Fruit fly (Drosophila melanogaster) whole organism, embryonic: Measurements from ENCODE around the gene Rh5.
A peak's percentile ranks its signal among the peaks of the same experiment; 100 is the strongest.
"Not testable (repeated sequence)": the region's sequence is repeated elsewhere in the genome, so short reads cannot be mapped to it uniquely, and the experiment has no call there.

Experiments used
- Atf3 ChIP-seq: fragments of 200-800 bp; sonication (Bioruptor generic); optimal IDR thresholded peaks from 3 replicates; lab custom pipeline; 2016; ENCODE audit warnings: missing biosample characterization, missing genetic modification characterization
- Atf6 ChIP-seq: fragments of 200-800 bp; sonication (Bioruptor generic); IDR thresholded peaks from 2 replicates; pipeline ENCODE4 v1.3.6; 2022; ENCODE audit warnings: missing biosample characterization, missing genetic modification characterization
- Blimp-1 ChIP-seq: fragments of 200-800 bp; sonication (Bioruptor generic); optimal IDR thresholded peaks from 3 replicates; lab custom pipeline; 2018; ENCODE audit warnings: missing biosample characterization, missing genetic modification characterization, mild to moderate bottlenecking, moderate library complexity, missing genetic modification reagents
- CG10267 ChIP-seq: fragments of 200-800 bp; sonication (Bioruptor generic); optimal IDR thresholded peaks from 2 replicates; lab custom pipeline; 2018; ENCODE audit warnings: missing biosample characterization, mild to moderate bottlenecking, missing genetic modification characterization, moderate library complexity
- CG11695 ChIP-seq: fragments of 200-800 bp; sonication (Bioruptor generic); IDR thresholded peaks from 3 replicates; pipeline ENCODE4 v1.3.6; 2022; ENCODE audit warnings: missing biosample characterization, missing genetic modification characterization
- CG14965 ChIP-seq: fragments of 200-800 bp; sonication (Bioruptor generic); optimal IDR thresholded peaks from 2 replicates; lab custom pipeline; 2016; ENCODE audit warnings: missing biosample characterization, missing genetic modification characterization, borderline replicate concordance
- CG15073 ChIP-seq: fragments of 200-800 bp; sonication (Bioruptor generic); optimal IDR thresholded peaks from 2 replicates; lab custom pipeline; 2016; ENCODE audit warnings: missing biosample characterization, missing genetic modification characterization
- CG1529 ChIP-seq: fragments of 200-800 bp; sonication (Bioruptor generic); optimal IDR thresholded peaks from 3 replicates; lab custom pipeline; 2018; ENCODE audit warnings: missing biosample characterization, missing genetic modification characterization
- CG17385 ChIP-seq: fragments of 200-800 bp; sonication (Bioruptor generic); optimal IDR thresholded peaks from 3 replicates; lab custom pipeline; 2018; ENCODE audit warnings: missing biosample characterization, mild to moderate bottlenecking, missing genetic modification characterization
- CG2116 ChIP-seq: fragments of 200-800 bp; sonication (Bioruptor generic); optimal IDR thresholded peaks from 3 replicates; lab custom pipeline; 2018; ENCODE audit warnings: missing biosample characterization, mild to moderate bottlenecking, missing genetic modification characterization
- CG2712 ChIP-seq: fragments of 200-800 bp; optimal IDR thresholded peaks from 3 replicates; lab custom pipeline; 2019; ENCODE audit warnings: missing biosample characterization, mild to moderate bottlenecking, missing genetic modification characterization, moderate library complexity
- CG3163 ChIP-seq: fragments of 200-800 bp; sonication (Bioruptor generic); optimal IDR thresholded peaks from 3 replicates; lab custom pipeline; 2016; ENCODE audit warnings: missing biosample characterization, missing genetic modification characterization
- CG34376 ChIP-seq: fragments of 200-800 bp; sonication (Bioruptor generic); optimal IDR thresholded peaks from 2 replicates; lab custom pipeline; 2018; ENCODE audit warnings: missing biosample characterization, mild to moderate bottlenecking, missing genetic modification characterization
- CG3726 ChIP-seq: fragments of 200-800 bp; sonication (Bioruptor generic); IDR thresholded peaks from 3 replicates; pipeline ENCODE4, ENCODE4 v1.3.6; 2022; ENCODE audit warnings: missing biosample characterization, missing genetic modification characterization
- CG3838 ChIP-seq: fragments of 200-800 bp; sonication (Bioruptor generic); optimal IDR thresholded peaks from 3 replicates; lab custom pipeline; 2016; ENCODE audit warnings: missing biosample characterization, missing genetic modification characterization
- CG6175 ChIP-seq: fragments of 200-800 bp; sonication (Bioruptor generic); IDR thresholded peaks from 3 replicates; pipeline ENCODE4 v1.3.6; 2022; ENCODE audit warnings: missing biosample characterization, missing genetic modification characterization
- CG8290 ChIP-seq, 3 experiments: fragments of 200-800 bp; sonication (Bioruptor generic); optimal IDR thresholded peaks; 2 replicates each; lab custom pipeline; 2016 to 2019; ENCODE audit warnings: missing biosample characterization in 3 of 3, missing genetic modification characterization in 3 of 3, mild to moderate bottlenecking in 2 of 3, moderate library complexity in 1 of 3
- CG9797 ChIP-seq: fragments of 200-800 bp; sonication (Bioruptor generic); optimal IDR thresholded peaks from 3 replicates; lab custom pipeline; 2018; ENCODE audit warnings: missing biosample characterization, mild to moderate bottlenecking, missing genetic modification characterization
- CG9817 ChIP-seq: fragments of 200-800 bp; sonication (Bioruptor generic); optimal IDR thresholded peaks from 2 replicates; lab custom pipeline; 2018; ENCODE audit warnings: missing biosample characterization, mild to moderate bottlenecking, missing genetic modification characterization, moderate library complexity
- D19A ChIP-seq: fragments of 200-800 bp; optimal IDR thresholded peaks from 3 replicates; lab custom pipeline; 2019; ENCODE audit warnings: missing biosample characterization, mild to moderate bottlenecking, missing genetic modification characterization, moderate library complexity
- Deaf1 ChIP-seq: fragments of 200-800 bp; optimal IDR thresholded peaks from 3 replicates; lab custom pipeline; 2019; ENCODE audit warnings: missing biosample characterization, mild to moderate bottlenecking, missing genetic modification characterization, moderate library complexity
- Ets65A ChIP-seq: fragments of 200-800 bp; sonication (Bioruptor generic); peaks from one replicate; lab custom pipeline; 2016; ENCODE audit warnings: missing biosample characterization, missing genetic modification characterization
- HLHmδ ChIP-seq: fragments of 200-800 bp; sonication (Bioruptor generic); optimal IDR thresholded peaks from 2 replicates; lab custom pipeline; 2018; ENCODE audit warnings: missing biosample characterization, mild to moderate bottlenecking, missing genetic modification characterization, moderate library complexity
- Hr78 ChIP-seq, 2 experiments: fragments of 200-800 bp in 1 of 2; fragments of >200 bp in 1 of 2; sonication (Bioruptor generic) in 1 of 2; optimal IDR thresholded peaks; 2 replicates each; lab custom pipeline; 2017 to 2019; ENCODE audit warnings: missing biosample characterization in 2 of 2, missing genetic modification characterization in 2 of 2, mild to moderate bottlenecking in 1 of 2, moderate library complexity in 1 of 2
- MESR4 ChIP-seq: fragments of 200-800 bp; sonication (Bioruptor generic); optimal IDR thresholded peaks from 2 replicates; lab custom pipeline; 2018; ENCODE audit warnings: missing biosample characterization, mild to moderate bottlenecking, missing genetic modification characterization, moderate library complexity
- Med ChIP-seq: fragments of 200-800 bp; sonication (Bioruptor generic); peaks from one replicate; lab custom pipeline; 2016; ENCODE audit warnings: missing biosample characterization, missing genetic modification characterization, mild to moderate bottlenecking, inconsistent platforms, moderate library complexity
- NC2α ChIP-seq: fragments of 200-800 bp; sonication (Bioruptor generic); optimal IDR thresholded peaks from 2 replicates; lab custom pipeline; 2016; ENCODE audit warnings: missing biosample characterization, missing genetic modification characterization
- Nf-YB ChIP-seq: fragments of 200-800 bp; sonication (Bioruptor generic); optimal IDR thresholded peaks from 3 replicates; lab custom pipeline; 2019; ENCODE audit warnings: missing biosample characterization, mild to moderate bottlenecking, missing genetic modification characterization, moderate library complexity
- Pdp1 ChIP-seq, 2 experiments: fragments of 200-800 bp; sonication (Bioruptor generic); optimal IDR thresholded peaks; 3 replicates each; lab custom pipeline; 2016; ENCODE audit warnings: missing biosample characterization in 2 of 2, missing genetic modification characterization in 2 of 2, mild to moderate bottlenecking in 1 of 2, moderate library complexity in 1 of 2
- Stat92E ChIP-seq, 3 experiments: fragments of >200 bp in 2 of 3; fragments of 200-800 bp in 1 of 3; sonication (Bioruptor generic) in 1 of 3; optimal IDR thresholded peaks; 2 replicates each; lab custom pipeline; 2017 to 2019; ENCODE audit warnings: missing biosample characterization in 3 of 3, missing genetic modification characterization in 3 of 3, mild to moderate bottlenecking in 1 of 3, moderate library complexity in 1 of 3
- az2 ChIP-seq: fragments of 200-800 bp; sonication (Bioruptor generic); optimal IDR thresholded peaks from 3 replicates; lab custom pipeline; 2016; ENCODE audit warnings: missing biosample characterization, missing genetic modification characterization
- dmrt11E ChIP-seq: fragments of 200-800 bp; sonication (Bioruptor generic); optimal IDR thresholded peaks from 3 replicates; lab custom pipeline; 2018; ENCODE audit warnings: missing biosample characterization, mild to moderate bottlenecking, missing genetic modification characterization, moderate library complexity
- dmrt99B ChIP-seq: fragments of 200-800 bp; sonication (Bioruptor generic); optimal IDR thresholded peaks from 2 replicates; lab custom pipeline; 2018; ENCODE audit warnings: missing biosample characterization, mild to moderate bottlenecking, missing genetic modification characterization, moderate library complexity
- exex ChIP-seq: fragments of 200-800 bp; sonication (Bioruptor generic); optimal IDR thresholded peaks from 4 replicates; lab custom pipeline; 2018; ENCODE audit warnings: missing biosample characterization, mild to moderate bottlenecking, missing genetic modification characterization, moderate library complexity
- gfzf ChIP-seq: fragments of 200-800 bp; sonication (Bioruptor generic); optimal IDR thresholded peaks from 2 replicates; lab custom pipeline; 2016; ENCODE audit warnings: missing biosample characterization, mild to moderate bottlenecking, missing genetic modification characterization, moderate library complexity
- nom ChIP-seq: fragments of 200-800 bp; sonication (Bioruptor generic); optimal IDR thresholded peaks from 2 replicates; lab custom pipeline; 2017; ENCODE audit warnings: missing biosample characterization, missing genetic modification characterization, mild to moderate bottlenecking, moderate library complexity, missing genetic modification reagents
- pzg ChIP-seq: fragments of 200-800 bp; sonication (Bioruptor generic); optimal IDR thresholded peaks from 3 replicates; lab custom pipeline; 2018; ENCODE audit warnings: missing biosample characterization, mild to moderate bottlenecking, missing genetic modification characterization, moderate library complexity
- ro ChIP-seq: fragments of 200-800 bp; sonication (Bioruptor generic); IDR thresholded peaks from 2 replicates; pipeline ENCODE4 v1.3.6; 2022; ENCODE audit warnings: missing biosample characterization, missing genetic modification characterization
- sug ChIP-seq: fragments of 200-800 bp; optimal IDR thresholded peaks from 2 replicates; lab custom pipeline; 2019; ENCODE audit warnings: missing biosample characterization, mild to moderate bottlenecking, missing genetic modification characterization, moderate library complexity
- zen2 ChIP-seq: fragments of 200-800 bp; sonication (Bioruptor generic); IDR thresholded peaks from 3 replicates; pipeline ENCODE4 v1.3.6; 2022; ENCODE audit warnings: missing biosample characterization, missing genetic modification characterization; ENCODE audit not compliant: partially characterized antibody

Gene Rh5

dm6 chr2L:11995332-11995790 lies 12.6 kb upstream of the Rh5 start, which contains the start of the genes CG18789 and Qtzl:
TSS of gene CG18789 (minus strand) at chr2L:11995432.
TSS of gene Qtzl (plus strand) at chr2L:11995740.
- not testable (repeated sequence) for TF ChIP-seq dmrt11E (tag; lab: Kevin White, UChicago); CG10267 (tag; lab: Kevin White, UChicago); NC2α (GFP tag; lab: Kevin White, UChicago)
- TF ChIP-seq, all 482 proteins: peak for 0; not testable (repeated sequence) for 482

dm6 chr2L:11996509-11996908 lies 11.4 kb upstream of the Rh5 start, which contains the start of gene Ada1-1:
TSS of gene Ada1-1 (plus strand) at chr2L:11996809.
- not testable (repeated sequence) for TF ChIP-seq CG3726; CG3163; dmrt99B (tag; lab: Kevin White, UChicago)

- TF ChIP-seq CG3838 (GFP tag; lab: Kevin White, UChicago); ro (GFP tag; lab: Robert Waterston, UW); Atf3 (GFP tag; lab: Kevin White, UChicago): not testable (repeated sequence)
Observed at dm6 chr2L:11999240-11999704, 8.7 kb upstream of the Rh5 start, which contains the start of the genes CG18787 and Nfs1. TSS of gene CG18787 (minus strand) at chr2L:11999340. TSS of gene Nfs1 (plus strand) at chr2L:11999654.

dm6 chr2L:12001132-12001531 lies 6.8 kb upstream of the Rh5 start:
- TF ChIP-seq CG15073 (GFP tag; lab: Kevin White, UChicago) (peak; percentile 65), HLHmδ (GFP tag; lab: Kevin White, UChicago) (no peak), CG1529 (GFP tag; lab: Kevin White, UChicago) (no peak), nom (GFP tag; lab: Kevin White, UChicago) (no peak), D19A (tag; lab: Kevin White, UChicago) (peak; percentile 11), Pdp1 (GFP tag; optimal IDR thresholded peaks at IDR 0.05; lab: Kevin White, UChicago) (peak in 1 of 2 experiments; percentile 68)

- no peak for TF ChIP-seq CG2116 (GFP tag; lab: Kevin White, UChicago)
- TF ChIP-seq CG14965 (GFP tag; lab: Kevin White, UChicago), result no peak
- peak; percentile 99 for TF ChIP-seq D19A (tag; lab: Kevin White, UChicago)
- peak; percentile 12 for TF ChIP-seq CG2712 (tag; lab: Kevin White, UChicago)
- TF ChIP-seq pzg (GFP tag; lab: Kevin White, UChicago), result peak; percentile 10
- TF ChIP-seq CG6175 (GFP tag; lab: Robert Waterston, UW), result no peak
- TF ChIP-seq sug (tag; lab: Kevin White, UChicago), result peak; percentile 60
- peak; percentile 45 for TF ChIP-seq Blimp-1
- peak; percentile 62 for TF ChIP-seq CG9797 (GFP tag; lab: Kevin White, UChicago)
- peak; percentile 4 for TF ChIP-seq CG17385 (GFP tag; lab: Kevin White, UChicago)
- peak; percentile 27 for TF ChIP-seq CG34376 (GFP tag; lab: Kevin White, UChicago)
- TF ChIP-seq Pdp1 (GFP tag; optimal IDR thresholded peaks at IDR 0.05; lab: Kevin White, UChicago), result peak in 1 of 2 experiments; percentile 53
- TF ChIP-seq exex (tag; lab: Kevin White, UChicago), result peak; percentile 52
- no peak for TF ChIP-seq Atf6 (GFP tag; lab: Robert Waterston, UW)
- TF ChIP-seq az2, result no peak
- peak; percentile 8 for TF ChIP-seq Deaf1
- no peak for TF ChIP-seq CG8290 (GFP tag; optimal IDR thresholded peaks at IDR 0.05; lab: Kevin White, UChicago)
- peak in 1 of 2 experiments; percentile 14 for TF ChIP-seq CG8290 (tag; optimal IDR thresholded peaks at IDR 0.05; lab: Kevin White, UChicago)
- no peak for TF ChIP-seq Ets65A (GFP tag; lab: Kevin White, UChicago)
- peak in 1 of 2 experiments; percentile 99 for TF ChIP-seq Hr78 (GFP tag; optimal IDR thresholded peaks at IDR 0.05; lab: Kevin White, UChicago)
- TF ChIP-seq Nf-YB (GFP tag; lab: Kevin White, UChicago), result peak; percentile 68
- peak; percentile 64 for TF ChIP-seq Med
- TF ChIP-seq CG9817 (tag; lab: Kevin White, UChicago), result no peak
- peak; percentile 74 for TF ChIP-seq MESR4 (GFP tag; lab: Kevin White, UChicago)
- TF ChIP-seq Stat92E (GFP tag; optimal IDR thresholded peaks at IDR 0.05; lab: Kevin White, UChicago), result peak in 1 of 3 experiments; percentile 4
- peak; percentile 51 for TF ChIP-seq gfzf (GFP tag; lab: Kevin White, UChicago)
- no peak for TF ChIP-seq zen2 (GFP tag; lab: Robert Waterston, UW)
- TF ChIP-seq CG11695 (GFP tag; lab: Robert Waterston, UW), result no peak
Observed at dm6 chr2L:12002051-12002450, 5.9 kb upstream of the Rh5 start, which contains the start of gene Hacd1. TSS of gene Hacd1 (minus strand) at chr2L:12002266.
